Worm (Caenorhabditis elegans) whole organism, L4 larva: ENCODE data around the gene C55A1.1.

Experiments
- F10B5.3 ChIP-seq: sonication (generic microtip); optimal IDR thresholded peaks from 2 replicates; lab custom pipeline; 2016; ENCODE audit warnings: mild to moderate bottlenecking, missing genetic modification characterization, missing compliant biosample characterization
- ceh-32 ChIP-seq: sonication (generic microtip); optimal IDR thresholded peaks from 2 replicates; lab custom pipeline; 2016; ENCODE audit warnings: mild to moderate bottlenecking, missing genetic modification characterization, missing compliant biosample characterization; ENCODE audit not compliant: poor library complexity
- fos-1 ChIP-seq: fragments of 150-350 bp; optimal IDR thresholded peaks from 2 replicates; lab custom pipeline; 2014; ENCODE audit warnings: missing biosample characterization, missing genetic modification characterization
- lin-15B ChIP-seq: fragments of 150-350 bp; sonication (generic microtip); optimal IDR thresholded peaks from 3 replicates; lab custom pipeline; 2014; ENCODE audit warnings: missing biosample characterization, missing genetic modification characterization
- lir-3 ChIP-seq: sonication (generic microtip); optimal IDR thresholded peaks from 2 replicates; lab custom pipeline; 2016; ENCODE audit warnings: mild to moderate bottlenecking, missing genetic modification characterization, missing compliant biosample characterization
- mdl-1 ChIP-seq, 2 experiments: fragments of 150-350 bp in 1 of 2; sonication (generic microtip) in 1 of 2; optimal IDR thresholded peaks; 2 replicates each; lab custom pipeline; 2014 to 2017; ENCODE audit warnings: missing biosample characterization in 2 of 2, missing genetic modification characterization in 2 of 2
- mxl-3 ChIP-seq: fragments of 200-800 bp; sonication (Bioruptor generic); optimal IDR thresholded peaks from 2 replicates; lab custom pipeline; 2018; ENCODE audit warnings: mild to moderate bottlenecking, missing genetic modification characterization, missing compliant biosample characterization
- skn-1 ChIP-seq: fragments of 150-350 bp; optimal IDR thresholded peaks from 2 replicates; lab custom pipeline; 2014; ENCODE audit warnings: missing biosample characterization, missing genetic modification characterization
- snpc-4 ChIP-seq: fragments of 150-350 bp; optimal IDR thresholded peaks from 2 replicates; lab custom pipeline; 2014; ENCODE audit warnings: missing biosample characterization, missing genetic modification characterization
- unc-62 ChIP-seq, 3 experiments: fragments of 150-350 bp in 1 of 3; sonication (generic microtip); optimal IDR thresholded peaks in 2 of 3; peaks in 1 of 3; 1 replicate in 1 of 3; 2 replicates in 2 of 3; lab custom pipeline; 2014 to 2017; ENCODE audit warnings: missing biosample characterization in 3 of 3, missing genetic modification characterization in 3 of 3, missing genetic modification reagents in 3 of 3, missing genotype in 1 of 3

DNA sequence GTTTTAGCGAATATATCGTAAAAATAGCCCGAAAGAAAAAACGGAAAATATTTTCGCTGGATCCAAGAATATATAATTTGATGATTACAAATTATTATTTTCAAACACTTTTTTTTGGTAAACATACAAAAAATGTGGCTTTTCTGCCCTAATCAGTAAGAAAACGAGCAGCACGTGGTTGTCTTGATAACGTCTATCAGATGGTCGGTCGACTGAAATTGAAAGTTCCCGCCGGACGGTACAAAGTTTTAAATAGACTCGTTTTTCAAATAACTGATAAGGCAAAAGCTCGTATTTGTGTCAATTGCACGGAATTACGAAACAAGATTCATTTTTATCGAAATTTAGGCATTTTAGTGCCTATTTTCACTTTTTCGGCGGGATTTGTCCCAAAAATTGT, 45.1 kb downstream of the C55A1.1 start:
- TF ChIP-seq fos-1 (tag; lab: Kevin White, UChicago) (no peak), mdl-1 (tag; optimal IDR thresholded peaks at IDR 0.05; lab: Kevin White, UChicago) (peak in 1 of 2 experiments; percentile 72), lin-15B (tag; lab: Kevin White, UChicago) (no peak), mxl-3 (GFP tag; lab: Kevin White, UChicago) (peak; percentile 85), skn-1 (no peak), F10B5.3 (tag; lab: Kevin White, UChicago) (no peak), lir-3 (tag; lab: Kevin White, UChicago) (no peak), snpc-4 (tag; lab: Kevin White, UChicago) (no peak), unc-62 (GFP tag; optimal IDR thresholded peaks at IDR 0.05 in 1 of 2; lab: Kevin White, UChicago) (no peak), unc-62 (tag; optimal IDR thresholded peaks at IDR 0.05; lab: Kevin White, UChicago) (no peak), ceh-32 (no peak)
